Worm (Caenorhabditis elegans) whole organism, L3 larva: ENCODE data around the gene acp-4.

Experiments used
- R02D3.7 ChIP-seq: fragments of 150-350 bp; optimal IDR thresholded peaks from 2 replicates; lab custom pipeline; 2014; ENCODE audit warnings: missing biosample characterization, missing genetic modification characterization
- ZK546.5 ChIP-seq: sonication (generic microtip); optimal IDR thresholded peaks from 2 replicates; lab custom pipeline; 2017; ENCODE audit warnings: missing biosample characterization, missing genetic modification characterization
- ceh-16 ChIP-seq: sonication (generic microtip); optimal IDR thresholded peaks from 2 replicates; lab custom pipeline; 2017; ENCODE audit warnings: missing biosample characterization, missing genetic modification characterization
- ceh-9 ChIP-seq: sonication (generic microtip); optimal IDR thresholded peaks from 2 replicates; lab custom pipeline; 2018; ENCODE audit warnings: missing biosample characterization, missing genetic modification characterization
- daf-12 ChIP-seq: fragments of 150-350 bp; optimal IDR thresholded peaks from 2 replicates; lab custom pipeline; 2014; ENCODE audit warnings: missing biosample characterization, missing genetic modification reagents, missing genetic modification characterization
- egl-27 ChIP-seq: sonication (generic microtip); optimal IDR thresholded peaks from 4 replicates; lab custom pipeline; 2017; ENCODE audit warnings: missing biosample characterization, missing genetic modification reagents, missing genetic modification characterization
- egl-5 ChIP-seq: fragments of 150-350 bp; optimal IDR thresholded peaks from 2 replicates; lab custom pipeline; 2017; ENCODE audit warnings: missing biosample characterization, missing genetic modification reagents, missing genetic modification characterization, inconsistent platforms
- elt-1 ChIP-seq: fragments of 150-350 bp; optimal IDR thresholded peaks from 2 replicates; lab custom pipeline; 2014; ENCODE audit warnings: missing biosample characterization, missing genetic modification characterization
- elt-2 ChIP-seq: sonication (generic microtip); optimal IDR thresholded peaks from 2 replicates; lab custom pipeline; 2016; ENCODE audit warnings: missing genetic modification reagents, mild to moderate bottlenecking, missing genetic modification characterization, missing compliant biosample characterization
- eor-1 ChIP-seq, 2 experiments: fragments of 150-350 bp; optimal IDR thresholded peaks; 2 replicates each; lab custom pipeline; 2014 to 2018; ENCODE audit warnings: missing biosample characterization in 2 of 2, missing genetic modification characterization in 2 of 2
- fos-1 ChIP-seq: fragments of 150-350 bp; optimal IDR thresholded peaks from 2 replicates; lab custom pipeline; 2014; ENCODE audit warnings: missing biosample characterization, missing genetic modification characterization
- jun-1 ChIP-seq: fragments of 150-350 bp; optimal IDR thresholded peaks from 2 replicates; lab custom pipeline; 2014; ENCODE audit warnings: missing biosample characterization, missing genetic modification reagents, missing genetic modification characterization
- lin-15B ChIP-seq: fragments of 150-350 bp; optimal IDR thresholded peaks from 2 replicates; lab custom pipeline; 2014; ENCODE audit warnings: missing biosample characterization, missing genetic modification characterization
- lsy-12 ChIP-seq: sonication (generic microtip); optimal IDR thresholded peaks from 2 replicates; lab custom pipeline; 2016; ENCODE audit warnings: mild to moderate bottlenecking, missing genetic modification characterization, missing compliant biosample characterization
- mdl-1 ChIP-seq: fragments of 150-350 bp; optimal IDR thresholded peaks from 2 replicates; lab custom pipeline; 2014; ENCODE audit warnings: missing biosample characterization, missing genetic modification characterization
- mml-1 ChIP-seq: fragments of 150-350 bp; sonication (generic microtip); optimal IDR thresholded peaks from 3 replicates; lab custom pipeline; 2014; ENCODE audit warnings: missing biosample characterization, missing genetic modification characterization
- nfya-1 ChIP-seq: sonication (generic microtip); optimal IDR thresholded peaks from 2 replicates; lab custom pipeline; 2017; ENCODE audit warnings: missing genetic modification characterization, mild to moderate bottlenecking, missing compliant biosample characterization, antibody characterized with exemption, moderate library complexity; ENCODE audit not compliant: insufficient read depth
- nhr-11 ChIP-seq: fragments of 150-350 bp; optimal IDR thresholded peaks from 2 replicates; lab custom pipeline; 2014; ENCODE audit warnings: missing biosample characterization, missing genetic modification characterization
- nhr-12 ChIP-seq: fragments of 150-350 bp; optimal IDR thresholded peaks from 2 replicates; lab custom pipeline; 2014; ENCODE audit warnings: missing biosample characterization, missing genetic modification characterization
- nhr-237 ChIP-seq: fragments of 150-350 bp; optimal IDR thresholded peaks from 2 replicates; lab custom pipeline; 2014; ENCODE audit warnings: missing biosample characterization, missing genetic modification characterization
- nhr-25 ChIP-seq: sonication (generic microtip); optimal IDR thresholded peaks from 2 replicates; lab custom pipeline; 2017; ENCODE audit warnings: missing biosample characterization, missing genetic modification characterization
- nhr-28 ChIP-seq: fragments of 150-350 bp; optimal IDR thresholded peaks from 2 replicates; lab custom pipeline; 2014; ENCODE audit warnings: missing biosample characterization, missing genetic modification characterization
- nhr-43 ChIP-seq: sonication (generic microtip); optimal IDR thresholded peaks from 2 replicates; lab custom pipeline; 2016; ENCODE audit warnings: mild to moderate bottlenecking, missing genetic modification characterization, missing compliant biosample characterization; ENCODE audit not compliant: poor library complexity, severe bottlenecking
- nhr-76 ChIP-seq: fragments of 150-350 bp; sonication (generic microtip); optimal IDR thresholded peaks from 5 replicates; lab custom pipeline; 2014; ENCODE audit warnings: missing biosample characterization, missing genetic modification characterization
- nhr-77 ChIP-seq: fragments of 150-350 bp; optimal IDR thresholded peaks from 2 replicates; lab custom pipeline; 2014; ENCODE audit warnings: missing biosample characterization, missing genetic modification characterization
- pqm-1 ChIP-seq: fragments of 150-350 bp; optimal IDR thresholded peaks from 2 replicates; lab custom pipeline; 2017; ENCODE audit warnings: missing biosample characterization, missing genetic modification characterization, inconsistent platforms
- sea-2 ChIP-seq: fragments of 150-350 bp; sonication (generic microtip); optimal IDR thresholded peaks from 4 replicates; lab custom pipeline; 2014; ENCODE audit warnings: missing biosample characterization, missing genetic modification reagents, missing genetic modification characterization
- snpc-4 ChIP-seq: fragments of 150-350 bp; optimal IDR thresholded peaks from 2 replicates; lab custom pipeline; 2014; ENCODE audit warnings: missing biosample characterization, missing genetic modification characterization
- unc-39 ChIP-seq: sonication (generic microtip); optimal IDR thresholded peaks from 4 replicates; lab custom pipeline; 2017; ENCODE audit warnings: missing biosample characterization, missing genetic modification characterization
- zag-1 ChIP-seq: fragments of 150-350 bp; optimal IDR thresholded peaks from 2 replicates; lab custom pipeline; 2014; ENCODE audit warnings: missing biosample characterization, missing genetic modification characterization
- ztf-11 ChIP-seq: fragments of 150-350 bp; optimal IDR thresholded peaks from 2 replicates; lab custom pipeline; 2014; ENCODE audit warnings: missing biosample characterization, missing genetic modification characterization

Gene acp-4

ce11 chrII:8404748-8405147 is 30.2 kb downstream of the acp-4 start, which contains the start of gene skpo-1:
Gene skpo-1, minus strand, starts transcription at chrII:8404848.
- TF ChIP-seq elt-1 (tag; lab: Kevin White, UChicago): no peak
- no peak for TF ChIP-seq snpc-4 (tag; lab: Kevin White, UChicago)
- TF ChIP-seq daf-12 (tag; lab: Kevin White, UChicago): no peak
- TF ChIP-seq elt-2 (tag; lab: Kevin White, UChicago): no peak

- TF ChIP-seq nfya-1 (tag; lab: Kevin White, UChicago) (no peak), jun-1 (tag; lab: Kevin White, UChicago) (peak; percentile 33), elt-2 (tag; lab: Kevin White, UChicago) (peak; percentile 61), ztf-11 (tag; lab: Kevin White, UChicago) (no peak), pqm-1 (peak; percentile 44)
Observed at ce11 chrII:8399997-8400396, 34.9 kb downstream of the acp-4 start.

- TF ChIP-seq mdl-1 (no peak), ceh-16 (no peak), pqm-1 (no peak), nhr-28 (tag; lab: Kevin White, UChicago) (no peak), daf-12 (tag; lab: Kevin White, UChicago) (no peak), ZK546.5 (no peak), nhr-12 (tag; lab: Kevin White, UChicago) (no peak), egl-27 (no peak), nhr-77 (no peak), mml-1 (tag; lab: Kevin White, UChicago) (no peak), nhr-43 (tag; lab: Kevin White, UChicago) (no peak)
Observed at ce11 chrII:8399064-8399463, 35.8 kb downstream of the acp-4 start, which contains the start of gene dod-23. Gene dod-23, minus strand, starts transcription at chrII:8399164.

- TF ChIP-seq snpc-4 (tag; lab: Kevin White, UChicago) (no peak), daf-12 (tag; lab: Kevin White, UChicago) (no peak), sea-2 (GFP tag; lab: Kevin White, UChicago) (no peak), nhr-11 (no peak), mdl-1 (no peak), eor-1 (tag; optimal IDR thresholded peaks at IDR 0.05; lab: Kevin White, UChicago) (no peak), ceh-9 (tag; lab: Kevin White, UChicago) (no peak), lsy-12 (tag; lab: Kevin White, UChicago) (no peak), nhr-25 (tag; lab: Kevin White, UChicago) (no peak), nhr-237 (tag; lab: Kevin White, UChicago) (no peak), unc-39 (tag; lab: Kevin White, UChicago) (no peak), elt-1 (tag; lab: Kevin White, UChicago) (no peak), nhr-77 (no peak), ztf-11 (tag; lab: Kevin White, UChicago) (no peak), fos-1 (tag; lab: Kevin White, UChicago) (no peak), zag-1 (no peak)
- TF ChIP-seq, all 47 proteins: peak for 0
Observed at ce11 chrII:8396041-8396440, 38.9 kb downstream of the acp-4 start, which contains the start of gene F49E12.7. Gene F49E12.7, minus strand, starts transcription at chrII:8396141.

ce11 chrII:8394205-8394604 is 40.7 kb downstream of the acp-4 start, which contains the start of gene F49E12.8:
Gene F49E12.8, minus strand, starts transcription at chrII:8394305.
- TF ChIP-seq zag-1 (no peak), fos-1 (tag; lab: Kevin White, UChicago) (no peak), mml-1 (tag; lab: Kevin White, UChicago) (no peak), R02D3.7 (tag; lab: Kevin White, UChicago) (no peak), nhr-28 (tag; lab: Kevin White, UChicago) (no peak), jun-1 (tag; lab: Kevin White, UChicago) (no peak), ceh-9 (tag; lab: Kevin White, UChicago) (no peak), nhr-76 (tag; lab: Kevin White, UChicago) (no peak), egl-5 (tag; lab: Kevin White, UChicago) (no peak), lin-15B (no peak)

ce11 chrII:8392215-8392614 is 42.7 kb downstream of the acp-4 start:
- peak; percentile 49 for TF ChIP-seq elt-2 (tag; lab: Kevin White, UChicago)
- TF ChIP-seq zag-1: no peak
- TF ChIP-seq pqm-1: peak; percentile 73
